Fruit fly (Drosophila melanogaster): Measurements from ENCODE around the gene CG12321.

Gene CG12321

DNA sequence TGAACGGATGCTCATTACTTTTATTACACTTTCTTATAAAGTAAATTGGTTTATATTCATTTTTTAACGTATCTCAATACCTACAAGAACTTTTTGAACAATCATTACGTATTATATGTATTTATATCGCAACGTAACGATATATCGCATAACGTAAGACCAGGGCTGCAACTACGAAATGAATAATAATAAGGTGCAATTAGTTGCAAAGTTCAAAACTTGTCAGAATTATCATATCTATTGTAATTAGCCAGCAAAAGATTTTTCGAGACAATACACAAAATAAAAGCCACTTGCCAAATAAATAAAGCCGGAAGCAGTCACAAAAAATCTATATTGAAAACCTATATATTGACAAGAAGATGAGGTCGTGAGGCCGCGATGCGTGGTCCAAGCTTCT lies 26.8 kb upstream of the CG12321 start:
- TF ChIP-seq insv (optimal IDR thresholded peaks at IDR 0.05) (no peak), psq (optimal IDR thresholded peaks at IDR 0.05) (no peak), h (optimal IDR thresholded peaks at IDR 0.05) (no peak)

DNA sequence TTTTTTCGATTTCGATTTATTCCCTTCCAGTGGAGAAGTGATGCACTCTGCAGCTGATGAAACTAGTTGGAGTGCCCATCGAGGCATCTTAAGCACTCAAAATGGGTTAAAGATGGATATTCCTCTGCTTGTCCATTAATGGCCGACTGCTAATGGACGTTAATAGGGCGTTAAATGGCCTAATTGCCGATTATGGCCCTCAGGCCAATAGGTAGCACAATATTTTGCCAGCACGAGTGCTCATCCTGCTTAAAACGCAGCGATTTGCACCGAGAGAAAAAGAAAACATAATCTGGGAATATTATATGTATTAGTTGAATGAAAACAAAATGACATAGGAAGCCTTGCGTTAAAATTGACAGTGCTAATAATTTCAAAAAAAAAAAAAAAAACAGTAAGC lies 20.0 kb upstream of the CG12321 start, which contains the start of gene CG44158:
Gene CG44158, plus strand, starts transcription at position 301 of the 400 bp plus-strand sequence.
- TF ChIP-seq insv (optimal IDR thresholded peaks at IDR 0.05) (no peak), ttk (optimal IDR thresholded peaks at IDR 0.05) (no peak), psq (optimal IDR thresholded peaks at IDR 0.05) (no peak), Sin3A (optimal IDR thresholded peaks at IDR 0.05) (no peak), Myc (optimal IDR thresholded peaks at IDR 0.05) (no peak), h (optimal IDR thresholded peaks at IDR 0.05) (no peak)

DNA sequence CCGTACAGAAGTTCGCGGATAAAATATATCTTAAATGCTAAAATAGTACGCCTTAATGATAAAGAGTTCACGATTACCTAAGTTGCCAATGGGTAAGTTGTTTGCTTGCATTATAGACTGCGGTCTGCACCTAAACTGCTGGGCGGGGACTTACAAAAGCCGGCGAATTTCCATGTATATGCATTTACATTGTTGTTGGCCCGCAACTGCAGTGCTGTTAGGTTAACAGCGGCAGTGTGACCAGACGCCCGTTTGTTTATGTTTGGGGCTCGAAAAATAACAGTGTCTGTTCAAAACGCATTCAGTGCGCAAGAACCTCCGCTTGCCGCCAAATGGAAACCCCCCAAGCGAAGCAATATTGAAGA lies 11.4 kb upstream of the CG12321 start:
- TF ChIP-seq Myc (optimal IDR thresholded peaks at IDR 0.05) (no peak), ttk (optimal IDR thresholded peaks at IDR 0.05) (no peak), insv (optimal IDR thresholded peaks at IDR 0.05) (no peak), psq (optimal IDR thresholded peaks at IDR 0.05) (no peak), h (optimal IDR thresholded peaks at IDR 0.05) (no peak), Sin3A (optimal IDR thresholded peaks at IDR 0.05) (no peak)

DNA sequence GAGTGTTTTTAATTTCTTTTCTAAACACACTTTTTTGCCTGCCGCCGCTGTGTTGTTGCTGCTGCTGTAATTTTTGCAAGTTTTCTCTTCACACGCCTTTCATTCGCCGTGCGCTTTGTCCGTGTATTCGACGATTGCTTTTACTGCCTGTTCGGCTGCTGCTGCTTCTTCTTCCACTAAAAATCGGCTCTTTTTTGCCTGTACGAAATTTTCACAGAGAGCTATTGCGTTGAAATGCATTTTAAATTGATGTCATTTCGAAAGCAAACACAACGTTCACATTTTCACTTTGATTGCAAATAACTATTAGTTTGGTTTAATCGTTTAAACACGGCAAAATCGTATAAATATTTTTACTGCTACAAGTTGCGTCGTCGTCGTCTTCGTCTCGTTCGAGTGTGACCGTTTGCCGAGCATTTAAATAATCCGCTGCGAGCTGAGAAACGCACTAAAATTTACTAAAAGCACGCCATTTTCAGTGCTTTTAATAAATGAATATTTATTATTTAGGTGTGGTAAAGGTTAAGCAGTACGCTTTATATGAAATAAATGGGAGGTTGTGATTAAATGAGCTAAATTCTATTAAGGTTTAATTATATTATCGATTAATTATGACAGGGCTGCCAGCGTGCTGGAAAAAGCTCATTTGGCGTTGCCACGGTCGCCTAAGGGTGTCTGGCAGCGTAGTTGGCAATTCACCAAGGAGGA lies 10.8 kb upstream of the CG12321 start, which contains the start of the genes Ssdp and CG7985:
Gene Ssdp, minus strand, starts transcription at position 419 of the 708 bp plus-strand sequence.
Gene CG7985, plus strand, starts transcription at position 681 of the 708 bp plus-strand sequence.
- TF ChIP-seq ttk (optimal IDR thresholded peaks at IDR 0.05) (no peak), psq (optimal IDR thresholded peaks at IDR 0.05) (no peak), Sin3A (optimal IDR thresholded peaks at IDR 0.05) (no peak), h (optimal IDR thresholded peaks at IDR 0.05) (no peak)

DNA sequence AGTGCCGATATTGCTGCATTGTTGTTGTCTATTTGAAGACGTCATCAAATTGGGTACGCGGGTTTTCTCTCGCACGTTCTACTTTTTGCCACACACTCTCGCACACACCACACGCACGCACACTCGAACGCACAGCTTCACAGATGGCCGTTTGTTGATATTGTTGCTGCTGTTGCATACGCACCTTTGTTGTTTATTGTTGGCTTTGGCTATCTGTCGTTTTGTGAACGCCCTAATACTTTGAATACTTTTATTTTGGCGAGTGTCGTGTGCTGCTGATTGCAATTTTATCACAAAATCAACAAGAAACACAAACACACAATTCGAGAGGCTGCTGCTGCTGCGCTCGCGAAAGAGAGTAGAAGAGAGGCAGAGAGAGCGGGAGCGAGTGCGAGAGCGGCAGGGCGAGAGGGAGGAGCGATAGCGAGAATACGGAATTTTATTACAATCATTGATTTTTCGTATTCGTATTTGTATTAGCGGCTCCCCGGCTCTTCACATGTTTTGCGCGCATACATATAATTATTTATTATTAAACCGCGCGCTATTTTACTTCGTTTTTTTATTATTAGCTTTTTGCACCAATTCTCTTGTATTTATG lies 10.1 kb upstream of the CG12321 start:
- TF ChIP-seq h (optimal IDR thresholded peaks at IDR 0.05) (no peak), Myc (optimal IDR thresholded peaks at IDR 0.05) (no peak), ttk (optimal IDR thresholded peaks at IDR 0.05) (no peak), Sin3A (optimal IDR thresholded peaks at IDR 0.05) (no peak), psq (optimal IDR thresholded peaks at IDR 0.05) (no peak), insv (optimal IDR thresholded peaks at IDR 0.05) (no peak)

DNA sequence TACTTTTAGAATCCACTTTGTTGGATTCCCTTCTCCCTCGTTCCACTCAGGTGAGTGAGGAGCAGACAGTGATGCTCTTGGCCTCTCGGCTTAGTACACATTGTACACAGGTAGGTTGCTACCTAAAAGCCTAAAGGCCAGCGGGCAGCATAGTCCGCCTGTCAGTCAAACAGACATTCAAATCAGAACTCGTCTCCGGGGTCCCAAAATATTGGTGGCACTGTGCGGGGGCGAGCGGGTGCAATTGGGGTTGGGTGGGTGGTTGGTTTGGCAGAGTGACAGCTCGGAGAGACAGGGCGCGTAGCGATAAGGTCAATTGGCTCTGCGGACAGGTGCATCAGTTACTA lies 9.3 kb upstream of the CG12321 start:
- TF ChIP-seq Myc (optimal IDR thresholded peaks at IDR 0.05) (no peak), psq (optimal IDR thresholded peaks at IDR 0.05) (no peak), insv (optimal IDR thresholded peaks at IDR 0.05) (no peak), ttk (optimal IDR thresholded peaks at IDR 0.05) (no peak), h (optimal IDR thresholded peaks at IDR 0.05) (no peak), Sin3A (optimal IDR thresholded peaks at IDR 0.05) (no peak)

DNA sequence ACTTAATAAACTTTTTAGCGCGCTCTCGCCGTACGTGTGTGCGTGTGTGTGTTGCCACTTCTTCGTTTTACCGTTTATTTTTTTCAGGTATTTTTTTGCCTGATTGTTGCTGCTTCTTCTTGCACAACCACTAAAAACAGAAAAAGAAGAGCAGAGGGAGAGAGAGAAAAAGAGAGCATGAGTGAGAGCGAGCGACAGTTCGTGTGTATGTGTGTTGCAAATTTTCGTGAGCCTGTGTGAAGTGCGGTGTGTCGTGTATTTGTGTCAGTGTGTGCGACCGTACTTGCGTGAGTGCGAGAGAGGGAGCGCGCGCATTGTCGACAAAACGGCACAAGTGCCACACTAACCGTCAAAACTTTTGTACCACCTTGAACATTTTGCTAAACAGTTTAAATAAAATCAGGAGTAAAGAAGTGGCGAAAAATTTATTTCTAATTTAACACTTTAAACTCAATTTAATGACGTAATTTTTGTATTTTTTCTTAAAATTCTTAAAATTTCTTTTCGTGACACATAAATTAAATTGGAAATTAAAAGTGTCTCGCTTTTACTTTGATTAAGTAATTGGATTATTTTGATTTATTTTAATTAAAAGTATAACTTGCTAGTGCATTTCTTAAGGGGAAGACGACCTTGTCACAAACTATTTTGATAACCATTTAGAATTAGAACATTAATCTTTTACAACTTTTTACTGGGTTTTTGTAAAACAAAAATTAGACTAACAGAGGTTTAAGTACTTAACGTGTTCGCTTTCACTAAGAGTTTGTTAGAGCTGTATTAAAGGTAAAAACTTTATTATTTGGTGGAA lies 8.7 kb upstream of the CG12321 start:
- TF ChIP-seq Myc (optimal IDR thresholded peaks at IDR 0.05) (no peak), Sin3A (optimal IDR thresholded peaks at IDR 0.05) (no peak), insv (optimal IDR thresholded peaks at IDR 0.05) (no peak), ttk (optimal IDR thresholded peaks at IDR 0.05) (no peak), psq (optimal IDR thresholded peaks at IDR 0.05) (no peak), h (optimal IDR thresholded peaks at IDR 0.05) (no peak)

DNA sequence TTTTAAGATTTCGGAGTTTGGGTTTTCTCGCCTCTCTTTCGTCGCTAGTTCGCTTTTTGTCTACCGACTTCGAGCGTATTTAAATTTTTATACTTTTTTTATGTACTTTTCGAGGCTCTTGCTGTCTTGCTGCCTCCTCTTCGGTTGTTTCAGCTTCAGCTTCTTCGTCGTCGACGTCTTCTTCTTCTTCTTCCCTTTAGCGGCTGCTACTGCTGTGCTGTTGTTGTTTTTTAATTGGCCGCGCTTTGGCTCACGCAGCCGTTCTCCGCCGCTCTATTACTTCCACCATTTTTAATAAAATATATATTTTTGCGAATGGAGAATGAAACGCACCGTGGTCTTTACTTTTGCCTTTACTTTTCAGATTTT lies 8.1 kb upstream of the CG12321 start:
- no peak for TF ChIP-seq psq (optimal IDR thresholded peaks at IDR 0.05)
- TF ChIP-seq insv (optimal IDR thresholded peaks at IDR 0.05), result no peak
- TF ChIP-seq ttk (optimal IDR thresholded peaks at IDR 0.05), result no peak
- TF ChIP-seq Myc (optimal IDR thresholded peaks at IDR 0.05), result no peak
- no peak for TF ChIP-seq h (optimal IDR thresholded peaks at IDR 0.05)
- no peak for TF ChIP-seq Sin3A (optimal IDR thresholded peaks at IDR 0.05)

DNA sequence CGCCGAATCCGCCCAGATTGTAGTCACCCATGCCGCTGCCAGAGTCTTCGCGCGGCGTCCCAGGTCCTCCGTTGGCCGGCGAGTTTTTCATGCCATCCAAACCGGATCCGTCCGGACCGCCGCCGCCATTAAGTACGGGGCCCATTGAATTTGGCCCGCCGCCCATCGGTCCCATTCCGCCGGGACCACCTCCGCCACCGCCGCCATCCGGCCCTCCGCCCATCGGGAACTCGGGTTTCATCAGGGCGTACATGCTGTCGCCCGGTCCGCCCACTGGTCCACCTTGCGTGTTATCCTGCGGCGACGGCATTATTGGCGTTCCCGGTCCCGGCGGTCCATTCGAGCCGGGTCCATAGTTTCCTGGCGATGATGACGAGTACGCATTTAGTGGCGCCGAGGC lies 6.8 kb upstream of the CG12321 start:
- TF ChIP-seq Sin3A (optimal IDR thresholded peaks at IDR 0.05) (no peak), Myc (optimal IDR thresholded peaks at IDR 0.05) (no peak), ttk (optimal IDR thresholded peaks at IDR 0.05) (no peak), psq (optimal IDR thresholded peaks at IDR 0.05) (no peak), h (optimal IDR thresholded peaks at IDR 0.05) (no peak), insv (optimal IDR thresholded peaks at IDR 0.05) (no peak)

DNA sequence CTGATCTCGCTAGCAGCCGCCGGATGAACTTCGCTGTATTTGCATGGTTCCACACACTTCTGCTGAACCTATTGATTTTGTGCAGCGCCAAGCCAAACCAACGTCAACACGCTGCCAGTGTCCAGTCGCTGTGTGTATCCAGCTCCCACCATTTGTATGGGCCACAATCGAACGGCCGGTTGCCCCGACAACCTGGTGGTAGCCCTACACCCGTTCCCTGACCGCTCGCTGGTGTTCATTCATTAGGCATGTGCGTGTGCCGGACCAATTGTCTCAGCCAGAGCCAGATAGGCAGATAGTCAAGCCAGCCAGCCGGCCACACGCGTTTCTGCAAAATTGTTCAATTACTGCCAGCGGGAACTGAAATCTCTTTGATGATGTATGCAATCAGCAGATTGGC lies 3.4 kb upstream of the CG12321 start, which contains the start of gene CG14313:
Gene CG14313, minus strand, starts transcription at position 101 of the 400 bp plus-strand sequence.
- TF ChIP-seq psq (optimal IDR thresholded peaks at IDR 0.05), result no peak
- TF ChIP-seq insv (optimal IDR thresholded peaks at IDR 0.05), result no peak
- no peak for TF ChIP-seq h (optimal IDR thresholded peaks at IDR 0.05)
- TF ChIP-seq Myc (optimal IDR thresholded peaks at IDR 0.05), result no peak
- TF ChIP-seq ttk (optimal IDR thresholded peaks at IDR 0.05), result no peak
- no peak for TF ChIP-seq Sin3A (optimal IDR thresholded peaks at IDR 0.05)

DNA sequence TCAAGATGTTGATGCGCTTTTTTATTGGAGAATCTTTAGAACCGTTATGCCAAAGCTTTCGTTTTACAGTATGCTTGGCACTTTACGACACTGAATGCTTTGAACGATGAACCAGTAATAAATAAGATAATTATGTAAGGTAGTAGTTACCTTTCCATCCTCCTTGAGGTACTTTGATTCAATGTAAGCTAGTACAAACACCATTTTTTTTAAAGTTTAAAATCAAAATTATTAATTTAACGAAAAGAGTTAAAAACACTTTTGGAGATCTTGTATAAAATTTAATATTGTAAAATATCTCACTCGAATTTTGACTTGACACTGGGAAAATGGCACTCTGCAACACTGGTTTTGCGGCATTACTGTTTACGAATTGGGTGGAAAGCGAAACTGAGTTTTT lies 3.1 kb downstream of the CG12321 start, which contains the start of the genes Arp5 and CG7208:
Gene Arp5, plus strand, starts transcription at position 114 of the 400 bp plus-strand sequence.
Gene CG7208, minus strand, starts transcription at position 331 of the 400 bp plus-strand sequence.
- TF ChIP-seq insv (optimal IDR thresholded peaks at IDR 0.05) (no peak), psq (optimal IDR thresholded peaks at IDR 0.05) (peak; percentile 42)

DNA sequence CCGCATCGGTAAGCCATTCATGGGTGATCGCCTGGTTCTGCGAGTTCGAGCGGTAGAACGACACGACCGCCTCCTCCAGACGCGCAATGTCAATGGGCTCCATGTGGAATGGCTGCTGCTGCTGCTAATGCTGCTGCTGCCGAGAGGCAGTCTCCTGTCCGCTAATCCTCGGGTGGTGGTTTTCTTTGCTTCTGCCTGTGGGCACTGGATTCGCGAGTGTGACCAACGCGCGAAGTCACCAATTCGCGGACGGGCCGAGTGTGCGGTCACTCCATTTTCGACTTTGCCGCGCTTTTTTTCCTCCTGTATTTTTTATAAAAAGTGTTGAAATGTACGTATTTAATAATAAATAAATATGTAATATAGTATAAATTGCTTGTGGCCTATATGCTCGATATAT lies 5.3 kb downstream of the CG12321 start, which contains the start of gene cdm:
Gene cdm, minus strand, starts transcription at position 236 of the 400 bp plus-strand sequence.
- TF ChIP-seq h (optimal IDR thresholded peaks at IDR 0.05) (no peak), insv (optimal IDR thresholded peaks at IDR 0.05) (no peak), ttk (optimal IDR thresholded peaks at IDR 0.05) (no peak), Sin3A (optimal IDR thresholded peaks at IDR 0.05) (no peak), psq (optimal IDR thresholded peaks at IDR 0.05) (no peak), Myc (optimal IDR thresholded peaks at IDR 0.05) (no peak)
